Worm (Caenorhabditis elegans) whole organism, L4 larva: ENCODE measurements around the gene ZC449.4.

ENCODE experiments used
- F44E2.7 ChIP-seq: fragments of 200-800 bp; sonication (Bioruptor generic); IDR thresholded peaks from 2 replicates; pipeline ENCODE4 v2.1.2; 2022; ENCODE audit warnings: missing genetic modification characterization, missing compliant biosample characterization
- daf-19 ChIP-seq: fragments of 200-800 bp; sonication (Bioruptor generic); conservative IDR thresholded peaks from 2 replicates; pipeline ENCODE4 v1.3.6; 2022; ENCODE audit warnings: missing genetic modification characterization, missing compliant biosample characterization

ce11 chrX:5004940-5005339, 28.8 kb downstream of the ZC449.4 start, which contains the start of gene hsd-2:
- TF ChIP-seq daf-19 (GFP tag; lab: Robert Waterston, UW) (no peak), F44E2.7 (GFP tag; lab: Robert Waterston, UW) (no peak)
